Worm (Caenorhabditis elegans) whole organism, L4 larva: ENCODE results near the gene lact-7.

Experiments
- ctbp-1 ChIP-seq: fragments of 200-800 bp; sonication (Bioruptor generic); IDR thresholded peaks from 2 replicates; pipeline ENCODE4 v1.3.6; 2022; ENCODE audit warnings: missing genetic modification reagents, missing genetic modification characterization, missing compliant biosample characterization
- lsy-2 ChIP-seq, 2 experiments: fragments of 150-350 bp in 1 of 2; sonication (generic microtip) in 1 of 2; optimal IDR thresholded peaks; 2 replicates each; lab custom pipeline; 2014 to 2017; ENCODE audit warnings: missing biosample characterization in 2 of 2, missing genetic modification characterization in 2 of 2
- pqm-1 ChIP-seq: sonication (generic microtip); optimal IDR thresholded peaks from 2 replicates; lab custom pipeline; 2017; ENCODE audit warnings: missing biosample characterization, missing genetic modification characterization
- unc-39 ChIP-seq: sonication (generic microtip); optimal IDR thresholded peaks from 2 replicates; lab custom pipeline; 2017; ENCODE audit warnings: missing biosample characterization, missing genetic modification characterization
- unc-62 ChIP-seq, 3 experiments: fragments of 150-350 bp in 1 of 3; sonication (generic microtip); optimal IDR thresholded peaks in 2 of 3; peaks in 1 of 3; 1 replicate in 1 of 3; 2 replicates in 2 of 3; lab custom pipeline; 2014 to 2017; ENCODE audit warnings: missing biosample characterization in 3 of 3, missing genetic modification characterization in 3 of 3, missing genetic modification reagents in 3 of 3, missing genotype in 1 of 3
- vab-7 ChIP-seq: fragments of 200-800 bp; sonication (Bioruptor generic); IDR thresholded peaks from 2 replicates; pipeline ENCODE4 v1.3.6; 2022; ENCODE audit warnings: missing genetic modification reagents, missing genetic modification characterization, missing compliant biosample characterization
- zag-1 ChIP-seq: fragments of 150-350 bp; optimal IDR thresholded peaks from 2 replicates; lab custom pipeline; 2014; ENCODE audit warnings: missing biosample characterization, missing genetic modification characterization
- zfp-2 ChIP-seq: sonication (generic microtip); optimal IDR thresholded peaks from 2 replicates; lab custom pipeline; 2016; ENCODE audit warnings: mild to moderate bottlenecking, missing genetic modification characterization, missing compliant biosample characterization

DNA sequence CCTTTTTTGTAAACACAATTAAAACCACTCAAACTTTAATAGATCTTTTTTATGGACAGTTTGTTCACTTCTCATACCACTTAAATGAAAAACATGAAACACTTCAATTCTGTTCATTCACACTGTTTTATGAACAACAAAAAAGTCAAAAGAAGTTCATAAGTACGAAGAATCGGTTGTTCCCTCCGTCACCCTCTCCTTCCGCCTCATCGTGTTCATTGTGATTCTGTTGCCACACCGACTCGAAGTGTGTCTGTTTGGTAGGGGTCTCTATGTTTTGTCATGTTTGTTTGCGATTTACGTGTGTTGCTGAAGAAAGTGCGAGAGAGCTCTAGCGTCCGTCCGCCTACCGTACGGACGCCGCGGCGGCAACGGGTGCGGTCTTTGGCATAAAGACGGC is at the start of gene lact-7:
- TF ChIP-seq zag-1 (tag; lab: Kevin White, UChicago) (no peak), vab-7 (GFP tag; lab: Robert Waterston, UW) (no peak), pqm-1 (tag; lab: Kevin White, UChicago) (no peak), ctbp-1 (GFP tag; lab: Robert Waterston, UW) (no peak), zfp-2 (tag; lab: Kevin White, UChicago) (no peak), lsy-2 (tag; optimal IDR thresholded peaks at IDR 0.05; lab: Kevin White, UChicago) (no peak), unc-62 (GFP tag; optimal IDR thresholded peaks at IDR 0.05 in 1 of 2; lab: Kevin White, UChicago) (no peak), unc-62 (tag; optimal IDR thresholded peaks at IDR 0.05; lab: Kevin White, UChicago) (no peak), unc-39 (tag; lab: Kevin White, UChicago) (no peak)
